Worm (Caenorhabditis elegans): Measurements from ENCODE around the gene C37C3.17.

DNA sequence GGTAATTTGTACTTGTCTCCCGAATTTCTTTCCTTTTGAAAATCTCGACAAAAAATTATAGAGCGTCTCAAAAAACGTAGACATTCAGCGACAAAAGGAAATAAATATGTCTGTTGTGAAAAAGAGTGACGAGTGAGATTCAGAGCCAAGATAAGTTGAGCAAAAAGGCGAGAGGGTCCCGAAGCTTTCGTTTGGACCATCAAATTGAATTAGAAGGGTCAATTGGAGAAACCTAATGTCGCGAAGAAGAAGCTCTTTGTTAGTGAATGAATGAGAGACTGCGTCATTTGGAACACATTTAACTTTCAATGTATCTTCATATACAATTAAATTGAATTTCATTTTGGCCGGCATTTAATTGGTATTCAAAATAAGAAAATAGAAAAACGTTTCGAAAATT, 45.2 kb downstream of the C37C3.17 start:
- TF ChIP-seq snpc-4 (tag; optimal IDR thresholded peaks at IDR 0.05) (no peak), ceh-28 (tag; optimal IDR thresholded peaks at IDR 0.05) (no peak), ceh-16 (tag; optimal IDR thresholded peaks at IDR 0.05) (no peak), nhr-28 (tag; optimal IDR thresholded peaks at IDR 0.05) (no peak), ceh-82 (tag; optimal IDR thresholded peaks at IDR 0.05) (no peak), nhr-12 (tag; optimal IDR thresholded peaks at IDR 0.05) (no peak), egl-5 (tag; optimal IDR thresholded peaks at IDR 0.05) (no peak), ztf-11 (tag; optimal IDR thresholded peaks at IDR 0.05) (no peak), nhr-11 (tag; optimal IDR thresholded peaks at IDR 0.05) (no peak), daf-12 (tag; optimal IDR thresholded peaks at IDR 0.05) (no peak)

Measured in whole organism, L3 larva.